Fruit fly (Drosophila melanogaster) whole organism, pupa: ENCODE results near the gene CG13474.

Experiments
- CG32121 ChIP-seq: fragments of 200-800 bp; sonication (Bioruptor generic); IDR thresholded peaks from 2 replicates; pipeline ENCODE4 v1.3.6; 2022; ENCODE audit warnings: missing biosample characterization, missing genetic modification characterization
- EcR ChIP-seq: fragments of 200-800 bp; sonication (Bioruptor generic); optimal IDR thresholded peaks from 3 replicates; lab custom pipeline; 2019; ENCODE audit warnings: missing biosample characterization, missing genetic modification characterization, mild to moderate bottlenecking, moderate library complexity, missing genetic modification reagents
- Pif1B ChIP-seq: fragments of 200-800 bp; sonication (Bioruptor generic); optimal IDR thresholded peaks from 3 replicates; lab custom pipeline; 2016; ENCODE audit warnings: missing biosample characterization, missing genetic modification characterization
- Snoo ChIP-seq: fragments of 200-800 bp; sonication (Bioruptor generic); optimal IDR thresholded peaks from 3 replicates; lab custom pipeline; 2017; ENCODE audit warnings: missing biosample characterization, mild to moderate bottlenecking, missing genetic modification characterization, inconsistent platforms

DNA sequence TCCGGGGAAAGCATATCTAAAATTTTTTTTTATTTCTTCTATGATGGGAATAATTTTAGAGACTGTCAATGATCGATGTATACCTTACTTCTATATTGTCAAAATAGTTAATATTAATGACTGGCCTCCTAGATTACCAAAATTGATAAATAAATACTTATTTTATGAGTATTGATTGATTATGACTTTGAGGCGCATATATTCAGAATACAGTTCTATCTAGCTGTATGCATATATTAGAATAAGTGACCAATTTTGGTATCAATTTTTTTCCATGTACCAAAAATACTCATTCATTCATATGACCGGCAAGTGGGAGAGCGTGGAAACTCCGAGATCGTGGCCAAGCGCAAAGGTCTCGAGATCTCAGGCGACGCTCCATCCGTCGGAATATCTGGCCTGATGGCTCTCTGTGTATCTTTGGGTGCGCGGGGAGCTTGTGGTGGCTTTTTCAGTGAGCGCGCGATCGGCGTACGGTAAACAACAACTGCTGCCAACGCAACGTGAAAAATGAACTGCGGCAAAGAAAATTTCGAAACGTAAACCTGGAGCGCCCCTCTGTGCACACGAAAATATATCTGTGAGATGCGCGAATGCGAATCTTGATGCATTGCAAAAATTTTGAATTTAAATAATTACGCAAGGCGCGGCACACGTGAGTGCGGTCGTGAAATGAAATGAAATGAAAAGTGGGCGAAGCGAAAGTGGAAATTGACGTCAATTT, 24.4 kb downstream of the CG13474 start, which contains the start of the genes CG43121 and ome:
- TF ChIP-seq EcR (GFP tag; lab: Kevin White, UChicago) (no peak), Snoo (tag; lab: Kevin White, UChicago) (peak; percentile 16), CG32121 (GFP tag; lab: Robert Waterston, UW) (peak; percentile 44), Pif1B (GFP tag; lab: Kevin White, UChicago) (peak; percentile 5)
